Fruit fly (Drosophila melanogaster): Measurements from ENCODE around the gene CG32536.
A peak's percentile ranks its signal among the peaks of the same experiment; 100 is the strongest.

Gene CG32536

dm6 chrX:19297899-19298784, 21.4 kb upstream of the CG32536 start, which contains the start of gene CG8034 (continued):
- TF ChIP-seq CG11696 (GFP tag; IDR thresholded peaks at IDR 0.05) (peak; percentile 77), CG10267 (tag; optimal IDR thresholded peaks at IDR 0.05) (peak; percentile 91), zfh2 (GFP tag; optimal IDR thresholded peaks at IDR 0.05) (peak; percentile 97), CG3065 (GFP tag; optimal IDR thresholded peaks at IDR 0.05) (peak; percentile 87), Aef1 (GFP tag; IDR thresholded peaks at IDR 0.05) (peak; percentile 93), Sox100B (GFP tag; optimal IDR thresholded peaks at IDR 0.05) (peak; percentile 98), grn (GFP tag; optimal IDR thresholded peaks at IDR 0.05) (peak; percentile 62), kni (GFP tag; optimal IDR thresholded peaks at IDR 0.05) (peak; percentile 99), hth (optimal IDR thresholded peaks at IDR 0.05) (no peak), Mad (GFP tag; optimal IDR thresholded peaks at IDR 0.05) (peak; percentile 96), Max (GFP tag; optimal IDR thresholded peaks at IDR 0.05) (peak; percentile 93), al (GFP tag; IDR thresholded peaks at IDR 0.05) (peak; percentile 95), CG17385 (GFP tag; optimal IDR thresholded peaks at IDR 0.05) (peak; percentile 92), pros (GFP tag; optimal IDR thresholded peaks at IDR 0.05) (peak; percentile 79), oc (tag; optimal IDR thresholded peaks at IDR 0.05) (peak; percentile 93), knrl (GFP tag; IDR thresholded peaks at IDR 0.05; ENCODE audit: partially characterized antibody) (peak; percentile 57), CG4360 (GFP tag; IDR thresholded peaks at IDR 0.05) (peak; percentile 62; the same call in 1 of the 2 replicates), CG10979 (tag; optimal IDR thresholded peaks at IDR 0.05) (peak; percentile 97), Sry-β (GFP tag; optimal IDR thresholded peaks at IDR 0.05) (peak; percentile 66), tin (GFP tag; optimal IDR thresholded peaks at IDR 0.05) (peak; percentile 95), ash1 (GFP tag; optimal IDR thresholded peaks at IDR 0.05) (peak; percentile 64), gsb-n (tag; optimal IDR thresholded peaks at IDR 0.05) (peak; percentile 95), lmd (GFP tag; IDR thresholded peaks at IDR 0.05) (peak; percentile 97), en (GFP tag; optimal IDR thresholded peaks at IDR 0.05) (peak; percentile 91), Doc3 (GFP tag; IDR thresholded peaks at IDR 0.05; ENCODE audit: partially characterized antibody) (no peak), cas (GFP tag; IDR thresholded peaks at IDR 0.05) (peak; percentile 71), CG30431 (GFP tag; optimal IDR thresholded peaks at IDR 0.05) (peak; percentile 95), GATAe (GFP tag; conservative IDR thresholded peaks at IDR 0.05) (peak; percentile 84), Dref (GFP tag; IDR thresholded peaks at IDR 0.05) (peak; percentile 36; the same call in 1 of the 2 replicates), CG9215 (GFP tag; IDR thresholded peaks at IDR 0.05) (peak; percentile 96), CG30403 (GFP tag; optimal IDR thresholded peaks at IDR 0.05) (peak; percentile 98), Drgx (GFP tag; IDR thresholded peaks at IDR 0.05) (peak; percentile 96), jigr1 (GFP tag; IDR thresholded peaks at IDR 0.05) (peak; percentile 92)

DNA sequence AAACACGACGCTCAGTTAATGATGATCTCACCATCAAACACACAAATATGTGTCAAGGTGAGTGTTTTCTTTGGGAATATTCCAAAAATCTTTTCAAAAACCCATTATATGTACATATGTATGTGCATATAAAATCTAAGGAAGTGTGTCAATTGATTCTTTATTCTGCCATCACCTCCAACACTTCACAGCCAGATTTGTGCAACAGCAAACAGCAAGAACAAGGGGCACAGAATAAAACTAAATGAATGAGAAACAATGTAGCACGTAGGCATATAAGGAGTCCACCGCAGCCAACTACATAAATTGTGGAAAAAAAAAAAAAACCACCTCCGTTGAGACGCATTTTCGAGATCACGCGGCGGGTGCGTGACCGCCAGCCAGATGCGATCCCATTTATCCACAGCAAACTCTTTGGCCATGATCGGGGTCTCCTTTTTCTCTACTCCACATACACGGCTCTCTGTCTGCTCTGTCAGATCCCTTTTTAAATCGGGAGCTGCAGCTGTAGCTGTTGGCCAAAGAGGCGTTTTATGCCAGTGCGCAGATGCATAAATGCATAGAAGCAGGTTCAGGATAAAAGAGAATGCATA, 19.2 kb upstream of the CG32536 start:
- TF ChIP-seq CG2116 (GFP tag; optimal IDR thresholded peaks at IDR 0.05), result no peak
- no peak for TF ChIP-seq B-H2 (GFP tag; optimal IDR thresholded peaks at IDR 0.05)
- TF ChIP-seq Ada2b (GFP tag; IDR thresholded peaks at IDR 0.05), result no peak
- TF ChIP-seq gsb-n (tag; optimal IDR thresholded peaks at IDR 0.05), result no peak
- TF ChIP-seq CG2199 (GFP tag; IDR thresholded peaks at IDR 0.05), result 0 out of 3 replicates have a peak, but pooled peaks have one; percentile 33
- TF ChIP-seq rib (GFP tag; IDR thresholded peaks at IDR 0.05), result no peak
- TF ChIP-seq CG16813 (GFP tag; IDR thresholded peaks at IDR 0.05; ENCODE audit: partially characterized antibody), result no peak
- no peak for TF ChIP-seq CG17361 (GFP tag; IDR thresholded peaks at IDR 0.05)
- no peak for TF ChIP-seq corto (GFP tag; optimal IDR thresholded peaks at IDR 0.05)
- no peak for TF ChIP-seq cato (GFP tag; optimal IDR thresholded peaks at IDR 0.05; ENCODE audit: borderline replicate concordance)
- no peak for TF ChIP-seq Bteb2 (GFP tag; optimal IDR thresholded peaks at IDR 0.05)
- peak; percentile 90 for TF ChIP-seq CG7987 (GFP tag; optimal IDR thresholded peaks at IDR 0.05)
- TF ChIP-seq CG11504 (tag; optimal IDR thresholded peaks at IDR 0.05), result no peak
- TF ChIP-seq nom (GFP tag; optimal IDR thresholded peaks at IDR 0.05), result peak; percentile 20
- TF ChIP-seq sens (GFP tag), result peak; percentile 55
- TF ChIP-seq CG7928 (GFP tag; optimal IDR thresholded peaks at IDR 0.05), result no peak

Measured in whole organism, embryonic.